Worm (Caenorhabditis elegans) whole organism, L2 larva: ENCODE results near the gene F44E2.9.

Source experiments
- R02D3.7 ChIP-seq: fragments of 150-350 bp; optimal IDR thresholded peaks from 2 replicates; lab custom pipeline; 2014; ENCODE audit warnings: missing biosample characterization, missing genetic modification characterization
- Y55F3AM.14 ChIP-seq: fragments of 200-800 bp; sonication (Bioruptor generic); optimal IDR thresholded peaks from 2 replicates; lab custom pipeline; 2018; ENCODE audit warnings: mild to moderate bottlenecking, missing genetic modification characterization, missing compliant biosample characterization
- alr-1 ChIP-seq: fragments of 150-350 bp; optimal IDR thresholded peaks from 2 replicates; lab custom pipeline; 2014; ENCODE audit warnings: missing biosample characterization, missing genetic modification characterization
- blmp-1 ChIP-seq: sonication (generic microtip); optimal IDR thresholded peaks from 2 replicates; lab custom pipeline; 2017; ENCODE audit warnings: missing genetic modification characterization, mild to moderate bottlenecking, missing compliant biosample characterization, antibody characterized with exemption, moderate library complexity; ENCODE audit not compliant: insufficient read depth
- ceh-82 ChIP-seq: fragments of 150-350 bp; optimal IDR thresholded peaks from 2 replicates; lab custom pipeline; 2014; ENCODE audit warnings: missing biosample characterization, missing genetic modification characterization
- egl-27 ChIP-seq: sonication (generic microtip); optimal IDR thresholded peaks from 3 replicates; lab custom pipeline; 2017; ENCODE audit warnings: missing biosample characterization, missing genetic modification reagents, missing genetic modification characterization
- elt-1 ChIP-seq: fragments of 150-350 bp; optimal IDR thresholded peaks from 2 replicates; lab custom pipeline; 2014; ENCODE audit warnings: missing biosample characterization, missing genetic modification characterization
- lin-11 ChIP-seq: fragments of 150-350 bp; sonication (generic microtip); optimal IDR thresholded peaks from 2 replicates; lab custom pipeline; 2014; ENCODE audit warnings: missing biosample characterization, missing genetic modification characterization, inconsistent platforms, mixed read lengths
- nhr-21 ChIP-seq: fragments of 150-350 bp; optimal IDR thresholded peaks from 2 replicates; lab custom pipeline; 2014; ENCODE audit warnings: missing biosample characterization, missing genetic modification characterization
- nhr-25 ChIP-seq: fragments of 150-350 bp; sonication (generic microtip); optimal IDR thresholded peaks from 3 replicates; lab custom pipeline; 2014; ENCODE audit warnings: missing biosample characterization, missing genetic modification characterization
- sem-4 ChIP-seq: fragments of 150-350 bp; optimal IDR thresholded peaks from 2 replicates; lab custom pipeline; 2014; ENCODE audit warnings: missing biosample characterization, missing genetic modification reagents, missing genetic modification characterization
- sma-3 ChIP-seq: sonication (generic microtip); optimal IDR thresholded peaks from 2 replicates; lab custom pipeline; 2016; ENCODE audit warnings: missing genetic modification reagents, missing genetic modification characterization, missing compliant biosample characterization
- sma-9 ChIP-seq, 2 experiments: fragments of 150-350 bp in 1 of 2; sonication (generic microtip) in 1 of 2; optimal IDR thresholded peaks; 2 replicates each; lab custom pipeline; 2014 to 2016; ENCODE audit warnings: missing genetic modification characterization in 2 of 2, mild to moderate bottlenecking in 1 of 2, missing biosample characterization in 1 of 2, missing compliant biosample characterization in 1 of 2, missing genetic modification reagents in 1 of 2, moderate library complexity in 1 of 2
- snpc-4 ChIP-seq: fragments of 150-350 bp; optimal IDR thresholded peaks from 2 replicates; lab custom pipeline; 2014; ENCODE audit warnings: missing biosample characterization, missing genetic modification characterization
- unc-62 ChIP-seq: fragments of 150-350 bp; optimal IDR thresholded peaks from 2 replicates; lab custom pipeline; 2014; ENCODE audit warnings: missing biosample characterization, missing genetic modification reagents, missing genetic modification characterization
- ztf-11 ChIP-seq: sonication (generic microtip); optimal IDR thresholded peaks from 2 replicates; lab custom pipeline; 2017; ENCODE audit warnings: missing biosample characterization, missing genetic modification characterization
- ztf-4 ChIP-seq: fragments of 150-350 bp; optimal IDR thresholded peaks from 2 replicates; lab custom pipeline; 2014; ENCODE audit warnings: missing biosample characterization, missing genetic modification characterization

The F44E2.9 gene

ce11 chrIII:8801864-8802818 is 48.2 kb downstream of the F44E2.9 start (continued):
- TF ChIP-seq ztf-4 = peak; percentile 96
- no peak for TF ChIP-seq elt-1 (tag; lab: Kevin White, UChicago)
- peak; percentile 92 for TF ChIP-seq lin-11
- peak; percentile 92 for TF ChIP-seq Y55F3AM.14 (GFP tag; lab: Kevin White, UChicago)
- peak; percentile 99 for TF ChIP-seq egl-27 (tag; lab: Kevin White, UChicago)

- TF ChIP-seq alr-1 (tag; lab: Kevin White, UChicago) (no peak), nhr-21 (tag; lab: Kevin White, UChicago) (no peak), blmp-1 (tag; lab: Kevin White, UChicago) (no peak), sma-9 (GFP tag; optimal IDR thresholded peaks at IDR 0.05; lab: Kevin White, UChicago) (no peak), sma-9 (tag; optimal IDR thresholded peaks at IDR 0.05; lab: Kevin White, UChicago) (no peak), Y55F3AM.14 (GFP tag; lab: Kevin White, UChicago) (no peak), nhr-25 (tag; lab: Kevin White, UChicago) (no peak), sem-4 (no peak), unc-62 (GFP tag; lab: Kevin White, UChicago) (no peak), R02D3.7 (tag; lab: Kevin White, UChicago) (no peak), snpc-4 (no peak), sma-3 (GFP tag; lab: Kevin White, UChicago) (no peak)
- TF ChIP-seq, all 48 proteins: peak for 0
Measured at ce11 chrIII:8801352-8801863, 48.9 kb downstream of the F44E2.9 start.

ce11 chrIII:8800796-8801083 is 49.6 kb downstream of the F44E2.9 start:
- no peak for TF ChIP-seq blmp-1 (tag; lab: Kevin White, UChicago)
- no peak for TF ChIP-seq ceh-82 (tag; lab: Kevin White, UChicago)
- no peak for TF ChIP-seq ztf-11 (tag; lab: Kevin White, UChicago)
- TF ChIP-seq sma-3 (GFP tag; lab: Kevin White, UChicago) = peak; percentile 10
- peak; percentile 29 for TF ChIP-seq nhr-25 (tag; lab: Kevin White, UChicago)
